Worm (Caenorhabditis elegans): ENCODE measurements around the gene F23D12.2.

F23D12.2 gene

ce11 chrX:14465593-14465992 lies 44.2 kb upstream of the F23D12.2 start, which contains the start of gene M163.22:
M163.22 (plus strand) TSS chrX:14465893.
- TF ChIP-seq akir-1 (GFP tag; optimal IDR thresholded peaks at IDR 0.05) = no peak
- no peak for TF ChIP-seq ZK185.1 (tag; optimal IDR thresholded peaks at IDR 0.05; ENCODE audit: poor library complexity, severe bottlenecking)
- TF ChIP-seq madf-3 (GFP tag; IDR thresholded peaks at IDR 0.05) = no peak

DNA sequence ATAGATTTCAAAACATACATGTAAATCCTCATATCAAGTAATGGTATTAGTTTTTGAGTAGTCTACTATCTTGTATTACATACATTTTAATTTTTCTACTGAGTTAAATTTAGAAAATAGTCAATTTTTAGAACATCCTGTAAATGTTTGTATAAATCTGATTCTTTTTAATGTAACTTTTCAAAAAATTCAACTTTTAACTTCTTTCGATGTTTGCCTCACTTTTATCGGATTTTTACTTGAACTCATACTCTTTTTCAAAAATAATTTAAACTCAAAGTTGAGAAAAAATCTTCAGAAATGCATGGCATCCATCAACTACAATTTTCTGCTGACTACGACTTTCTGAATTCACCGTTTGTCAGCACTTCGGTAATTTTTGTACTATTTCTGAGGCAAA lies 43.1 kb upstream of the F23D12.2 start, which contains the start of gene M163.7:
TSS of gene M163.7 (plus strand) at position 301 of the 400 bp plus-strand sequence.
- no peak for TF ChIP-seq repo-1 (tag; optimal IDR thresholded peaks at IDR 0.05)
- TF ChIP-seq tlf-1 (GFP tag; optimal IDR thresholded peaks at IDR 0.05) = no peak
- no peak for TF ChIP-seq K11D2.4 (GFP tag; IDR thresholded peaks at IDR 0.05)
- TF ChIP-seq cebp-2 (GFP tag; IDR thresholded peaks at IDR 0.05) = no peak
- TF ChIP-seq Y95B8A.8 (GFP tag; IDR thresholded peaks at IDR 0.05) = no peak
- TF ChIP-seq lir-1 (GFP tag; conservative IDR thresholded peaks at IDR 0.05) = no peak
- TF ChIP-seq ceh-91 (GFP tag; IDR thresholded peaks at IDR 0.05) = no peak
- TF ChIP-seq ztf-25 (GFP tag; IDR thresholded peaks at IDR 0.05) = no peak
- no peak for TF ChIP-seq ceh-100 (GFP tag; IDR thresholded peaks at IDR 0.05)

DNA sequence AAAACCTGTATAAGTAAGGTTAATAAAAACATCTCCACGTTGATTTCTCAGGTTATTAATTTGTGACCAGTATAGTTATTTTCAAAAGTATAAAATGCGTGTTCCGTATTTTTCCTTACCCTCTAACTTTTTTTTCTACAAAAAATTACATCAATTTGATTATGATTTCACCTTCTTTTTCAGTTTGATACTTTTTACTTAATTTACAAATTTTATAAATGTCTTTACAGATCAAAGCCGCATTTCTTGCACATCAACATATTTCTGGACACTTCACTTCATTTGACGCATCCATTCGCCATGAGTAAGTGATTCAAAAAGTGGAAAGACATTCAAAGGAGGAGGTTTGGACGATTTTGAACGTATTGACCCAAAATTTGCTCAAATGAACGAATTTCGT lies 39.0 kb upstream of the F23D12.2 start, which contains the start of gene Y66C5A.2:
TSS of gene Y66C5A.2 (plus strand) at position 301 of the 400 bp plus-strand sequence.
- TF ChIP-seq snpc-1.3 (tag; optimal IDR thresholded peaks at IDR 0.05; ENCODE audit: insufficient read depth) (no peak), attf-6 (GFP tag; IDR thresholded peaks at IDR 0.05) (no peak), B0035.1 (tag; optimal IDR thresholded peaks at IDR 0.05) (no peak), ceh-40 (GFP tag; IDR thresholded peaks at IDR 0.05) (no peak), D2030.7 (GFP tag; IDR thresholded peaks at IDR 0.05) (no peak), egl-18 (GFP tag; IDR thresholded peaks at IDR 0.05) (no peak), B0261.1 (tag; optimal IDR thresholded peaks at IDR 0.05) (no peak), rcor-1 (GFP tag; IDR thresholded peaks at IDR 0.05) (no peak), F49E8.2 (tag; optimal IDR thresholded peaks at IDR 0.05; ENCODE audit: insufficient read depth) (no peak), hmg-20 (GFP tag; IDR thresholded peaks at IDR 0.05) (no peak), tbp1 (GFP tag; optimal IDR thresholded peaks at IDR 0.05) (no peak), dpl-1 (GFP tag; optimal IDR thresholded peaks at IDR 0.05) (no peak)

- TF ChIP-seq hmg-1.2 (GFP tag; IDR thresholded peaks at IDR 0.05) (no peak), ztf-6 (GFP tag; IDR thresholded peaks at IDR 0.05) (no peak), egrh-3 (GFP tag; IDR thresholded peaks at IDR 0.05) (no peak), Y56A3A.18 (GFP tag; IDR thresholded peaks at IDR 0.05) (no peak), snpc-1.1 (tag; optimal IDR thresholded peaks at IDR 0.05; ENCODE audit: insufficient read depth) (no peak)
These were observed 34.0 kb upstream of the F23D12.2 start, which contains the start of gene Y66C5A.1 for ce11 chrX:14455419-14455818. Y66C5A.1 (minus strand) TSS chrX:14455519.

DNA sequence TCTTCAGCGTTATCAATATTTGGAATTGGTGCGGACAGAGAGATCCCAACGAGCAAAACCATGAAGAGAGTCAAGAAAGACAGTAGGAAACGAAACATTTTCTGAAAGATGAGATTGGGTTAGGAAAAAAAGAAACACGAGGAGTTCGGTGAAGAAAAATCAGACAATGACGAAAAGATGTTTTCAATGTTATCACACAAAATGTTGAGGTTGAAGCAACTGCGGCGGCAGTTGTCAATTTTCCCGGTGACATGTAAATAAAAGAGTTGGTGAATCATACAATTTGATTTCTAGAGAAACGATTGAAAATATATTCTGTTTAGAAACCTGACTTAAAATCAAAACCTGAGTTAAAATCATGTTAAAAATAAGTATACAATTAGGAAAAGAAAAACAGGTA lies 32.4 kb upstream of the F23D12.2 start, which contains the start of gene F23D12.7:
TSS of gene F23D12.7 (minus strand) at position 101 of the 400 bp plus-strand sequence.
- TF ChIP-seq lin-40 (tag; optimal IDR thresholded peaks at IDR 0.05) (no peak), unc-130 (GFP tag; optimal IDR thresholded peaks at IDR 0.05) (no peak), mcd-1 (GFP tag; IDR thresholded peaks at IDR 0.05) (no peak), hlh-12 (tag; optimal IDR thresholded peaks at IDR 0.05) (no peak), tbx-9 (tag; optimal IDR thresholded peaks at IDR 0.05; ENCODE audit: borderline replicate concordance) (no peak), gei-17 (GFP tag; optimal IDR thresholded peaks at IDR 0.05) (no peak), xnd-1 (tag; optimal IDR thresholded peaks at IDR 0.05) (no peak), ZK185.1 (tag; optimal IDR thresholded peaks at IDR 0.05; ENCODE audit: poor library complexity, severe bottlenecking) (no peak), Y56A3A.18 (GFP tag; IDR thresholded peaks at IDR 0.05) (no peak), madf-6 (GFP tag; IDR thresholded peaks at IDR 0.05) (no peak), hmg-1.2 (GFP tag; IDR thresholded peaks at IDR 0.05) (no peak), snpc-1.3 (tag; optimal IDR thresholded peaks at IDR 0.05; ENCODE audit: insufficient read depth) (no peak)

Measured in whole organism, young adult.